Worm (Caenorhabditis elegans): ENCODE measurements around the gene R07B1.7.

Gene R07B1.7

DNA sequence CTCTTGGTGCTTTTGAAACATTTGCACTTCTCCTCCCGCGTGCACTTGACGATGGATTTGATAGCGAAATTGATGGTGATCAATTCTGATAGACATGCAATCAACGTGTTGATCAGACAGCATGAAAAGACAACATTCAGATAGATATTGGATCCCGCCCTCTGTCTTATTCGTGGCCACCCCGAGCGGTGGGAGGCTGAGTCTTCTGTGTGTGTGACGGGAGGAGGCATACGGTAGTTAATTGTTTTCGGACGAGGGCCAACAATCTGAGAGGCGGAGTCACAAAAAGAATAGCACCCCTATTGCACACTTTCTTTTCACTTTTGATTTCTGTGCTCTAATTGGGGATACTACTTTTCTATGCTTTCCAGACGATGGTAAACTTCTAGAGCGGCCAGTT, 23.0 kb upstream of the R07B1.7 start:
- no peak for TF ChIP-seq dpl-1 (GFP tag; optimal IDR thresholded peaks at IDR 0.05)
- no peak for TF ChIP-seq unc-130 (GFP tag; optimal IDR thresholded peaks at IDR 0.05)
- TF ChIP-seq aptf-3 (GFP tag; IDR thresholded peaks at IDR 0.05): no peak
- TF ChIP-seq rec-8 (tag; optimal IDR thresholded peaks at IDR 0.05): no peak
- no peak for TF ChIP-seq xnd-1 (tag; optimal IDR thresholded peaks at IDR 0.05)
- TF ChIP-seq mxl-1 (tag; optimal IDR thresholded peaks at IDR 0.05): no peak
- no peak for TF ChIP-seq nfya-2 (GFP tag; IDR thresholded peaks at IDR 0.05)
- TF ChIP-seq attf-6 (GFP tag; IDR thresholded peaks at IDR 0.05): no peak
- TF ChIP-seq mcd-1 (GFP tag; IDR thresholded peaks at IDR 0.05): no peak
- no peak for TF ChIP-seq madf-6 (GFP tag; IDR thresholded peaks at IDR 0.05)
- no peak for TF ChIP-seq pha-4 (tag; optimal IDR thresholded peaks at IDR 0.05)
- no peak for TF ChIP-seq unc-62 (GFP tag; optimal IDR thresholded peaks at IDR 0.05)
- no peak for TF ChIP-seq nhr-120 (GFP tag; IDR thresholded peaks at IDR 0.05)
- TF ChIP-seq sdz-38 (tag; optimal IDR thresholded peaks at IDR 0.05): no peak
- no peak for TF ChIP-seq C06A6.2 (GFP tag; conservative IDR thresholded peaks at IDR 0.05)
- TF ChIP-seq F49E8.2 (tag; optimal IDR thresholded peaks at IDR 0.05; ENCODE audit: insufficient read depth): no peak
- TF ChIP-seq ceh-40 (GFP tag; IDR thresholded peaks at IDR 0.05): no peak
- no peak for TF ChIP-seq chd-7 (tag; optimal IDR thresholded peaks at IDR 0.05)
- no peak for TF ChIP-seq Y67H2A.10 (GFP tag; conservative IDR thresholded peaks at IDR 0.05)
- TF ChIP-seq fkh-3 (tag; optimal IDR thresholded peaks at IDR 0.05): no peak

DNA sequence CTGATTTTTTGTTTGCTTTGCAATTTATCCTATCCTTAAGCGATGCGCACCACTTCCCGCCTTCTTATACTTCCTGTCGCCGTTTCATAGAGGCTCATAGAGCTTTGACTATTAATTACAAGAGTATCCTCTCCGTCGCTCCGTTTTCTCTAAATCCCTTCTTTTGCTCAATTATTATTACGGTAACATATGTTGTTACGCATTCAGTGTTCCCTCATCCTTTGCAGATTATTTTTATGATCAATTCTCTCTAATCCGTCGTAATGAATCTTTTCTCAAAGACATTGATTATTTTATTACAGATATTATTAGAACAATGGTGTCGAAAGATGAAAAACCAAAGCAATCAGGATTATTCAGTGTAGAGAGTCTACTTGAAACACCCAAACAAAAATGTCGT, 21.9 kb upstream of the R07B1.7 start, which contains the start of gene vab-15:
TSS of gene vab-15 (plus strand) at position 301 of the 400 bp plus-strand sequence.
- no peak for TF ChIP-seq bed-2 (GFP tag; IDR thresholded peaks at IDR 0.05)
- TF ChIP-seq Y56A3A.18 (GFP tag; IDR thresholded peaks at IDR 0.05): no peak
- TF ChIP-seq let-607 (tag; optimal IDR thresholded peaks at IDR 0.05): no peak
- TF ChIP-seq pbrm-1 (GFP tag; IDR thresholded peaks at IDR 0.05): no peak
- TF ChIP-seq ceh-100 (GFP tag; IDR thresholded peaks at IDR 0.05): no peak
- TF ChIP-seq rpc-1 (optimal IDR thresholded peaks at IDR 0.05): no peak
- no peak for TF ChIP-seq rpc-1 (tag; optimal IDR thresholded peaks at IDR 0.05)
- TF ChIP-seq T07F8.4 (tag; optimal IDR thresholded peaks at IDR 0.05): no peak
- TF ChIP-seq sdz-38 (tag; optimal IDR thresholded peaks at IDR 0.05): no peak
- no peak for TF ChIP-seq Y95B8A.8 (GFP tag; IDR thresholded peaks at IDR 0.05)
- TF ChIP-seq nfyb-1 (GFP tag; IDR thresholded peaks at IDR 0.05): no peak
- no peak for TF ChIP-seq F49E8.2 (tag; optimal IDR thresholded peaks at IDR 0.05; ENCODE audit: insufficient read depth)
- TF ChIP-seq cebp-1 (GFP tag; IDR thresholded peaks at IDR 0.05): no peak
- TF ChIP-seq cebp-1 (tag; optimal IDR thresholded peaks at IDR 0.05): no peak

DNA sequence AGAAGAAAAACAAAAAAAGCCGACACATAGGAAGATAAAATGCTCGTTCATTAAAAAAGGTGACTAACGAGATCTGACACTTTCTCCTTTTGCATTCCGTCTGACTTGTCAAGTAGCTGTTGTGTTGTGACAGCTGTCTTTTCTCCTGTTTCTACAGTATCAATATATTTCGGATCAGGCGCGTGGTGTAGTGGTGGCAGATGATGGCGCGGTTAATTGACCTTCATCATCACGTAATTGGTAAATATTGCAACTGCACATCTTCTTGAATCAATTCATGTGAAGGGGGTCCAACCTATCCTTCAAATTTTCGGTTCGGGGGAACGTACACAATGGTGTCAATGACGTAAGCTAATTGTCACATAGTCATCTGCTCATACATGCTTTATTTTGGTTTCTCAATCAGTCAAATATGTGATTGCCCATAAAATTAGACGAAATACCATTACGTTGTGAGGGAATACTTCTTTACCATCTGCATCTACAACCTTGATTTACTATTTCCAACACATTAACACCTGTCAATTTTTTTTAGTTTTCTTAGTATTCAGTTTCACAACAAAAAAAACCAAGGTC, 20.6 kb upstream of the R07B1.7 start:
- TF ChIP-seq T07F8.4 (tag; optimal IDR thresholded peaks at IDR 0.05): no peak
- TF ChIP-seq efl-1 (GFP tag; optimal IDR thresholded peaks at IDR 0.05): no peak
- TF ChIP-seq him-1 (tag; optimal IDR thresholded peaks at IDR 0.05): no peak
- no peak for TF ChIP-seq madf-3 (GFP tag; IDR thresholded peaks at IDR 0.05)
- TF ChIP-seq ztf-18 (tag; optimal IDR thresholded peaks at IDR 0.05): no peak
- TF ChIP-seq egl-18 (GFP tag; IDR thresholded peaks at IDR 0.05): no peak
- TF ChIP-seq aptf-3 (GFP tag; IDR thresholded peaks at IDR 0.05): no peak
- TF ChIP-seq F52B5.7 (tag; optimal IDR thresholded peaks at IDR 0.05): no peak
- TF ChIP-seq sea-2 (GFP tag; IDR thresholded peaks at IDR 0.05): no peak
- TF ChIP-seq F57C9.4 (tag; optimal IDR thresholded peaks at IDR 0.05): no peak
- no peak for TF ChIP-seq mel-28 (tag; optimal IDR thresholded peaks at IDR 0.05; ENCODE audit: borderline replicate concordance)
- no peak for TF ChIP-seq cebp-1 (GFP tag; IDR thresholded peaks at IDR 0.05)
- TF ChIP-seq cebp-1 (tag; optimal IDR thresholded peaks at IDR 0.05): no peak
- TF ChIP-seq C17E4.6 (GFP tag; IDR thresholded peaks at IDR 0.05): no peak
- TF ChIP-seq aptf-2 (GFP tag; conservative IDR thresholded peaks at IDR 0.05): no peak
- no peak for TF ChIP-seq let-607 (tag; optimal IDR thresholded peaks at IDR 0.05)
- no peak for TF ChIP-seq ama-1 (optimal IDR thresholded peaks at IDR 0.05)
- no peak for TF ChIP-seq ama-1 (GFP tag; optimal IDR thresholded peaks at IDR 0.05)
- no peak for TF ChIP-seq tbp1 (GFP tag; optimal IDR thresholded peaks at IDR 0.05)
- TF ChIP-seq hsf-1 (GFP tag; IDR thresholded peaks at IDR 0.05): no peak

Data from whole organism, young adult.